Worm (Caenorhabditis elegans) whole organism, L3 larva: ENCODE results near the gene algn-11.

Experiments
- R02D3.7 ChIP-seq: fragments of 150-350 bp; optimal IDR thresholded peaks from 2 replicates; lab custom pipeline; 2014; ENCODE audit warnings: missing biosample characterization, missing genetic modification characterization
- ZK546.5 ChIP-seq: sonication (generic microtip); optimal IDR thresholded peaks from 2 replicates; lab custom pipeline; 2017; ENCODE audit warnings: missing biosample characterization, missing genetic modification characterization
- aly-2 ChIP-seq: fragments of 150-350 bp; optimal IDR thresholded peaks from 2 replicates; lab custom pipeline; 2014; ENCODE audit warnings: missing biosample characterization, missing genetic modification characterization
- ama-1 ChIP-seq: fragments of 150-350 bp; optimal IDR thresholded peaks from 2 replicates; lab custom pipeline; 2018
- ceh-16 ChIP-seq: sonication (generic microtip); optimal IDR thresholded peaks from 2 replicates; lab custom pipeline; 2017; ENCODE audit warnings: missing biosample characterization, missing genetic modification characterization
- ceh-28 ChIP-seq: fragments of 150-350 bp; optimal IDR thresholded peaks from 2 replicates; lab custom pipeline; 2014; ENCODE audit warnings: missing biosample characterization, missing genetic modification reagents, missing genetic modification characterization
- ceh-82 ChIP-seq: fragments of 150-350 bp; optimal IDR thresholded peaks from 2 replicates; lab custom pipeline; 2014; ENCODE audit warnings: missing biosample characterization, missing genetic modification characterization
- ceh-9 ChIP-seq: sonication (generic microtip); optimal IDR thresholded peaks from 2 replicates; lab custom pipeline; 2018; ENCODE audit warnings: missing biosample characterization, missing genetic modification characterization
- daf-12 ChIP-seq: fragments of 150-350 bp; optimal IDR thresholded peaks from 2 replicates; lab custom pipeline; 2014; ENCODE audit warnings: missing biosample characterization, missing genetic modification reagents, missing genetic modification characterization
- egl-27 ChIP-seq: sonication (generic microtip); optimal IDR thresholded peaks from 4 replicates; lab custom pipeline; 2017; ENCODE audit warnings: missing biosample characterization, missing genetic modification reagents, missing genetic modification characterization
- egl-5 ChIP-seq: fragments of 150-350 bp; optimal IDR thresholded peaks from 2 replicates; lab custom pipeline; 2017; ENCODE audit warnings: missing biosample characterization, missing genetic modification reagents, missing genetic modification characterization, inconsistent platforms
- elt-1 ChIP-seq: fragments of 150-350 bp; optimal IDR thresholded peaks from 2 replicates; lab custom pipeline; 2014; ENCODE audit warnings: missing biosample characterization, missing genetic modification characterization
- elt-2 ChIP-seq: sonication (generic microtip); optimal IDR thresholded peaks from 2 replicates; lab custom pipeline; 2016; ENCODE audit warnings: missing genetic modification reagents, mild to moderate bottlenecking, missing genetic modification characterization, missing compliant biosample characterization
- elt-3 ChIP-seq, 3 experiments: fragments of 150-350 bp in 1 of 3; sonication (generic microtip) in 2 of 3; optimal IDR thresholded peaks; 2 replicates in 2 of 3; 4 replicates in 1 of 3; lab custom pipeline; 2014 to 2017; ENCODE audit warnings: missing biosample characterization in 3 of 3, missing genetic modification characterization in 3 of 3
- eor-1 ChIP-seq, 2 experiments: fragments of 150-350 bp; optimal IDR thresholded peaks; 2 replicates each; lab custom pipeline; 2014 to 2018; ENCODE audit warnings: missing biosample characterization in 2 of 2, missing genetic modification characterization in 2 of 2
- fkh-10 ChIP-seq: sonication (generic microtip); optimal IDR thresholded peaks from 2 replicates; lab custom pipeline; 2017; ENCODE audit warnings: missing biosample characterization, missing genetic modification reagents, missing genetic modification characterization
- fkh-2 ChIP-seq: fragments of 150-350 bp; optimal IDR thresholded peaks from 2 replicates; lab custom pipeline; 2014; ENCODE audit warnings: missing biosample characterization, missing genetic modification reagents, missing genetic modification characterization
- fos-1 ChIP-seq: fragments of 150-350 bp; optimal IDR thresholded peaks from 2 replicates; lab custom pipeline; 2014; ENCODE audit warnings: missing biosample characterization, missing genetic modification characterization
- hmg-11 ChIP-seq: sonication (generic microtip); optimal IDR thresholded peaks from 2 replicates; lab custom pipeline; 2016; ENCODE audit warnings: missing genetic modification characterization, missing compliant biosample characterization
- jun-1 ChIP-seq: fragments of 150-350 bp; optimal IDR thresholded peaks from 2 replicates; lab custom pipeline; 2014; ENCODE audit warnings: missing biosample characterization, missing genetic modification reagents, missing genetic modification characterization
- lin-15B ChIP-seq: fragments of 150-350 bp; optimal IDR thresholded peaks from 2 replicates; lab custom pipeline; 2014; ENCODE audit warnings: missing biosample characterization, missing genetic modification characterization
- lin-39 ChIP-seq: fragments of 150-350 bp; optimal IDR thresholded peaks from 2 replicates; lab custom pipeline; 2018; ENCODE audit warnings: missing biosample characterization, missing genetic modification reagents, missing genetic modification characterization
- lsy-12 ChIP-seq: sonication (generic microtip); optimal IDR thresholded peaks from 2 replicates; lab custom pipeline; 2016; ENCODE audit warnings: mild to moderate bottlenecking, missing genetic modification characterization, missing compliant biosample characterization
- mdl-1 ChIP-seq: fragments of 150-350 bp; optimal IDR thresholded peaks from 2 replicates; lab custom pipeline; 2014; ENCODE audit warnings: missing biosample characterization, missing genetic modification characterization
- mml-1 ChIP-seq: fragments of 150-350 bp; sonication (generic microtip); optimal IDR thresholded peaks from 3 replicates; lab custom pipeline; 2014; ENCODE audit warnings: missing biosample characterization, missing genetic modification characterization
- nfya-1 ChIP-seq: sonication (generic microtip); optimal IDR thresholded peaks from 2 replicates; lab custom pipeline; 2017; ENCODE audit warnings: missing genetic modification characterization, mild to moderate bottlenecking, missing compliant biosample characterization, antibody characterized with exemption, moderate library complexity; ENCODE audit not compliant: insufficient read depth
- nhr-11 ChIP-seq: fragments of 150-350 bp; optimal IDR thresholded peaks from 2 replicates; lab custom pipeline; 2014; ENCODE audit warnings: missing biosample characterization, missing genetic modification characterization
- nhr-12 ChIP-seq: fragments of 150-350 bp; optimal IDR thresholded peaks from 2 replicates; lab custom pipeline; 2014; ENCODE audit warnings: missing biosample characterization, missing genetic modification characterization
- nhr-23 ChIP-seq: fragments of 150-350 bp; optimal IDR thresholded peaks from 2 replicates; lab custom pipeline; 2014; ENCODE audit warnings: missing biosample characterization, missing genetic modification reagents, missing genetic modification characterization
- nhr-237 ChIP-seq: fragments of 150-350 bp; optimal IDR thresholded peaks from 2 replicates; lab custom pipeline; 2014; ENCODE audit warnings: missing biosample characterization, missing genetic modification characterization
- nhr-25 ChIP-seq: sonication (generic microtip); optimal IDR thresholded peaks from 2 replicates; lab custom pipeline; 2017; ENCODE audit warnings: missing biosample characterization, missing genetic modification characterization
- nhr-28 ChIP-seq: fragments of 150-350 bp; optimal IDR thresholded peaks from 2 replicates; lab custom pipeline; 2014; ENCODE audit warnings: missing biosample characterization, missing genetic modification characterization
- nhr-43 ChIP-seq: sonication (generic microtip); optimal IDR thresholded peaks from 2 replicates; lab custom pipeline; 2016; ENCODE audit warnings: mild to moderate bottlenecking, missing genetic modification characterization, missing compliant biosample characterization; ENCODE audit not compliant: poor library complexity, severe bottlenecking
- nhr-67 ChIP-seq: fragments of 150-350 bp; optimal IDR thresholded peaks from 2 replicates; lab custom pipeline; 2014; ENCODE audit warnings: missing biosample characterization, missing genetic modification characterization
- nhr-76 ChIP-seq: fragments of 150-350 bp; sonication (generic microtip); optimal IDR thresholded peaks from 5 replicates; lab custom pipeline; 2014; ENCODE audit warnings: missing biosample characterization, missing genetic modification characterization
- nhr-77 ChIP-seq: fragments of 150-350 bp; optimal IDR thresholded peaks from 2 replicates; lab custom pipeline; 2014; ENCODE audit warnings: missing biosample characterization, missing genetic modification characterization
- pha-4 ChIP-seq: fragments of 150-350 bp; optimal IDR thresholded peaks from 2 replicates; lab custom pipeline; 2014; ENCODE audit warnings: missing biosample characterization, missing genetic modification reagents, missing genetic modification characterization
- pqm-1 ChIP-seq: fragments of 150-350 bp; optimal IDR thresholded peaks from 2 replicates; lab custom pipeline; 2017; ENCODE audit warnings: missing biosample characterization, missing genetic modification characterization, inconsistent platforms
- sea-2 ChIP-seq: fragments of 150-350 bp; sonication (generic microtip); optimal IDR thresholded peaks from 4 replicates; lab custom pipeline; 2014; ENCODE audit warnings: missing biosample characterization, missing genetic modification reagents, missing genetic modification characterization
- skn-1 ChIP-seq: fragments of 150-350 bp; optimal IDR thresholded peaks from 2 replicates; lab custom pipeline; 2014; ENCODE audit warnings: missing biosample characterization, missing genetic modification characterization
- snpc-4 ChIP-seq: fragments of 150-350 bp; optimal IDR thresholded peaks from 2 replicates; lab custom pipeline; 2014; ENCODE audit warnings: missing biosample characterization, missing genetic modification characterization
- tbx-2 ChIP-seq: sonication (generic microtip); optimal IDR thresholded peaks from 2 replicates; lab custom pipeline; 2016; ENCODE audit warnings: mild to moderate bottlenecking, missing genetic modification characterization, missing compliant biosample characterization
- unc-39 ChIP-seq: sonication (generic microtip); optimal IDR thresholded peaks from 4 replicates; lab custom pipeline; 2017; ENCODE audit warnings: missing biosample characterization, missing genetic modification characterization
- unc-62 ChIP-seq: fragments of 150-350 bp; sonication (generic microtip); optimal IDR thresholded peaks from 4 replicates; lab custom pipeline; 2014; ENCODE audit warnings: missing biosample characterization, missing genetic modification reagents, missing genetic modification characterization
- zag-1 ChIP-seq: fragments of 150-350 bp; optimal IDR thresholded peaks from 2 replicates; lab custom pipeline; 2014; ENCODE audit warnings: missing biosample characterization, missing genetic modification characterization
- ztf-11 ChIP-seq: fragments of 150-350 bp; optimal IDR thresholded peaks from 2 replicates; lab custom pipeline; 2014; ENCODE audit warnings: missing biosample characterization, missing genetic modification characterization
- ztf-4 ChIP-seq: fragments of 150-350 bp; optimal IDR thresholded peaks from 2 replicates; lab custom pipeline; 2014; ENCODE audit warnings: missing biosample characterization, missing genetic modification characterization

algn-11 gene

DNA sequence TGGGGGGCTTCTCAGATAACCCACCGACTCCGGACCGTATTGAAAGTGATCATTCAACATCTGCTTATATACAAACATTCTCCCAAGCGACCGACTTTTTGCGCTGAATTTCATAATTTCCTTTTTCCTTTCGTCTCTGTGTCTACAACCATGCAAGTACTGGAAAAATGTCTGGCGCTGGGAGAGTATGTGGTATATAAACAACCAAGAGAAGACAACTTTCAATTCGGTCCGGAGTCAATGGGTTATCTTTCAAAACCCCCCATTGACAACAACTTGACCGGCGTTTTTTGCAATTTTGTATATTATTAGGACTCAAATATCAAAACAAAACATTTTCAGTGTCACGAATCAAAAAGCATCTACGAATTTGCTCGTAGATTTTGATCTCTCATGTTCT is 11.9 kb downstream of the algn-11 start (continued):
- TF ChIP-seq pha-4 (tag; lab: Kevin White, UChicago): peak; percentile 82
- TF ChIP-seq zag-1 (tag; lab: Kevin White, UChicago): no peak
- TF ChIP-seq elt-1 (tag; lab: Kevin White, UChicago): no peak
- peak; percentile 75 for TF ChIP-seq lsy-12 (tag; lab: Kevin White, UChicago)
- no peak for TF ChIP-seq unc-39 (tag; lab: Kevin White, UChicago)
- TF ChIP-seq ama-1 (lab: Kevin White, UChicago): no peak
- peak; percentile 99 for TF ChIP-seq snpc-4 (tag; lab: Kevin White, UChicago)
- peak; percentile 38 for TF ChIP-seq nhr-43 (tag; lab: Kevin White, UChicago)
- no peak for TF ChIP-seq mdl-1 (tag; lab: Kevin White, UChicago)
- TF ChIP-seq nhr-28: no peak
- TF ChIP-seq nhr-12 (tag; lab: Kevin White, UChicago): no peak
- TF ChIP-seq pqm-1 (tag; lab: Kevin White, UChicago): no peak
- TF ChIP-seq, all 47 proteins: peak for 14

DNA sequence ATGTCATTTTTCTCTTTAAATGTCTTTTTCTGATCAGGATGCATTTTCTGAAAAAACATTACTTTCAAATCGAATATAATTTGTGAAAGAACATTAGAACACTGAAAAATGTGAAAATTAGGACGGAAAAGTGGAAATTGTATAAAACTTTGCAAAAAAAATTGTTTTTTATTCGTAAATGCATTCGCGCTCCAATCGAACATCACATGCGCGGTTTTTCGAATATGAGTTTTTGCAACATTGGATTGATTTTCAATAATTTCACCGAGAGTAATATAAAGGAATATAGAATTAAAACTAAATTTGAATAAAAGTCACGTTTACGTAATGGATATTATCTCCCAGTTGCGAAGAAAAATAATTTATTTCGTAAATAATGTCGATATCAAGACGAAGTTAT is 13.1 kb downstream of the algn-11 start, which contains the start of the genes spot-1 and B0361.11:
TSS of gene spot-1 (minus strand) at position 47 of the 400 bp plus-strand sequence.
TSS of gene B0361.11 (plus strand) at position 372 of the 400 bp plus-strand sequence.
- TF ChIP-seq nhr-23: peak; percentile 79
- TF ChIP-seq nhr-237 (tag; lab: Kevin White, UChicago): no peak
- TF ChIP-seq R02D3.7 (tag; lab: Kevin White, UChicago): peak; percentile 50
- TF ChIP-seq lin-39 (tag; lab: Kevin White, UChicago): no peak
- TF ChIP-seq skn-1: peak; percentile 54
- TF ChIP-seq fos-1 (tag; lab: Kevin White, UChicago): no peak
- no peak for TF ChIP-seq unc-62 (GFP tag; lab: Kevin White, UChicago)
- TF ChIP-seq aly-2: no peak
- no peak for TF ChIP-seq elt-1 (tag; lab: Kevin White, UChicago)
- peak; percentile 63 for TF ChIP-seq hmg-11 (tag; lab: Kevin White, UChicago)
- TF ChIP-seq nhr-12 (tag; lab: Kevin White, UChicago): no peak
- TF ChIP-seq nhr-28: no peak
- TF ChIP-seq nhr-43 (tag; lab: Kevin White, UChicago): peak; percentile 35
- TF ChIP-seq ztf-11 (tag; lab: Kevin White, UChicago): no peak
- TF ChIP-seq mml-1: no peak
- no peak for TF ChIP-seq nhr-77 (tag; lab: Kevin White, UChicago)
- TF ChIP-seq fkh-2 (tag; lab: Kevin White, UChicago): no peak
- no peak for TF ChIP-seq jun-1 (tag; lab: Kevin White, UChicago)
- no peak for TF ChIP-seq elt-3 (tag; optimal IDR thresholded peaks at IDR 0.05; lab: Kevin White, UChicago)
- no peak for TF ChIP-seq zag-1 (tag; lab: Kevin White, UChicago)
- TF ChIP-seq ceh-16 (tag; lab: Kevin White, UChicago): no peak
- no peak for TF ChIP-seq fkh-10 (GFP tag; lab: Kevin White, UChicago)
- TF ChIP-seq tbx-2 (tag; lab: Kevin White, UChicago): no peak
- peak; percentile 60 for TF ChIP-seq snpc-4 (tag; lab: Kevin White, UChicago)
- TF ChIP-seq ceh-28 (tag; lab: Kevin White, UChicago): peak; percentile 19
- TF ChIP-seq nhr-25 (tag; lab: Kevin White, UChicago): peak; percentile 13
- TF ChIP-seq egl-5: peak; percentile 14
- TF ChIP-seq nhr-76 (tag; lab: Kevin White, UChicago): no peak
- TF ChIP-seq pha-4 (tag; lab: Kevin White, UChicago): peak; percentile 81
- no peak for TF ChIP-seq egl-27 (tag; lab: Kevin White, UChicago)
- no peak for TF ChIP-seq pqm-1 (tag; lab: Kevin White, UChicago)
- no peak for TF ChIP-seq lsy-12 (tag; lab: Kevin White, UChicago)
- no peak for TF ChIP-seq sea-2 (GFP tag; lab: Kevin White, UChicago)
- TF ChIP-seq eor-1 (tag; optimal IDR thresholded peaks at IDR 0.05; lab: Kevin White, UChicago): no peak
- TF ChIP-seq ZK546.5 (tag; lab: Kevin White, UChicago): no peak
- TF ChIP-seq nfya-1 (tag; lab: Kevin White, UChicago): peak; percentile 64
- no peak for TF ChIP-seq ztf-4
- no peak for TF ChIP-seq ama-1 (lab: Kevin White, UChicago)
- no peak for TF ChIP-seq mdl-1 (tag; lab: Kevin White, UChicago)
- TF ChIP-seq elt-2 (tag; lab: Kevin White, UChicago): peak; percentile 15
- no peak for TF ChIP-seq nhr-67 (tag; lab: Kevin White, UChicago)
- no peak for TF ChIP-seq daf-12 (tag; lab: Kevin White, UChicago)
- TF ChIP-seq lin-15B (tag; lab: Kevin White, UChicago): peak; percentile 72
- TF ChIP-seq unc-39 (tag; lab: Kevin White, UChicago): no peak
- no peak for TF ChIP-seq ceh-82 (tag; lab: Kevin White, UChicago)
- no peak for TF ChIP-seq nhr-11 (tag; lab: Kevin White, UChicago)
- TF ChIP-seq ceh-9 (tag; lab: Kevin White, UChicago): no peak
